Worm (Caenorhabditis elegans): ENCODE results near the gene gldi-7.

Gene gldi-7

ce11 chrII:8516783-8517182, 14.2 kb downstream of the gldi-7 start, which contains the start of gene rnh-2 (continued):
- TF ChIP-seq zip-2 (tag; optimal IDR thresholded peaks at IDR 0.05) (no peak), mdl-1 (tag; optimal IDR thresholded peaks at IDR 0.05) (peak in 1 of 2 experiments; percentile 18), T26A8.4 (GFP tag; IDR thresholded peaks at IDR 0.05) (no peak), arid-1 (GFP tag; conservative IDR thresholded peaks at IDR 0.05) (no peak), daf-8 (GFP tag; IDR thresholded peaks at IDR 0.05) (no peak), mes-2 (tag; optimal IDR thresholded peaks at IDR 0.05; ENCODE audit: poor library complexity, severe bottlenecking) (peak; percentile 97), ztf-11 (tag; optimal IDR thresholded peaks at IDR 0.05) (no peak), fos-1 (tag; optimal IDR thresholded peaks at IDR 0.05) (no peak), F44E2.7 (GFP tag; IDR thresholded peaks at IDR 0.05) (no peak), saeg-2 (GFP tag; IDR thresholded peaks at IDR 0.05) (no peak), cey-2 (tag; optimal IDR thresholded peaks at IDR 0.05; ENCODE audit: borderline replicate concordance, insufficient read depth) (no peak), nhr-102 (tag; optimal IDR thresholded peaks at IDR 0.05) (peak; percentile 59), Y5F2A.4 (GFP tag; optimal IDR thresholded peaks at IDR 0.05) (no peak), ama-1 (optimal IDR thresholded peaks at IDR 0.05) (no peak), lin-38 (GFP tag; IDR thresholded peaks at IDR 0.05) (peak; percentile 99), tra-1 (GFP tag; IDR thresholded peaks at IDR 0.05) (no peak), tag-97 (GFP tag; IDR thresholded peaks at IDR 0.05) (no peak), ZK337.2 (GFP tag; IDR thresholded peaks at IDR 0.05) (peak; percentile 70; the same call in 1 of the 2 replicates), hmg-1.1 (GFP tag; IDR thresholded peaks at IDR 0.05) (no peak), skn-1 (tag; optimal IDR thresholded peaks at IDR 0.05) (no peak), nhr-42 (GFP tag; IDR thresholded peaks at IDR 0.05) (no peak)

- TF ChIP-seq dmd-8 (GFP tag; IDR thresholded peaks at IDR 0.05) (no peak), mes-2 (tag; optimal IDR thresholded peaks at IDR 0.05; ENCODE audit: poor library complexity, severe bottlenecking) (no peak), nhr-28 (tag; optimal IDR thresholded peaks at IDR 0.05) (peak; percentile 95), zfp-3 (GFP tag; conservative IDR thresholded peaks at IDR 0.05) (no peak), hlh-11 (tag; optimal IDR thresholded peaks at IDR 0.05) (peak; percentile 41), nhr-76 (tag; optimal IDR thresholded peaks at IDR 0.05) (no peak), dmd-9 (GFP tag; IDR thresholded peaks at IDR 0.05) (no peak), tra-1 (GFP tag; IDR thresholded peaks at IDR 0.05) (0 out of 2 replicates have a peak, but pooled peaks have one; percentile 30), unc-62 (GFP tag; optimal IDR thresholded peaks at IDR 0.05 in 1 of 2) (no peak), unc-62 (tag; optimal IDR thresholded peaks at IDR 0.05) (no peak), aly-2 (tag; optimal IDR thresholded peaks at IDR 0.05) (no peak), ztf-11 (tag; optimal IDR thresholded peaks at IDR 0.05) (no peak), fkh-10 (GFP tag; optimal IDR thresholded peaks at IDR 0.05) (no peak), saeg-2 (GFP tag; IDR thresholded peaks at IDR 0.05) (no peak), pqm-1 (tag; optimal IDR thresholded peaks at IDR 0.05) (peak; percentile 81), zfp-2 (tag; optimal IDR thresholded peaks at IDR 0.05) (no peak), aha-1 (tag) (no peak), ztf-7 (tag; optimal IDR thresholded peaks at IDR 0.05) (no peak), set-16 (GFP tag; IDR thresholded peaks at IDR 0.05) (no peak), lin-15B (tag; optimal IDR thresholded peaks at IDR 0.05) (no peak), hlh-30 (tag; optimal IDR thresholded peaks at IDR 0.05; ENCODE audit: insufficient read depth) (no peak), zip-2 (tag; optimal IDR thresholded peaks at IDR 0.05) (no peak), arid-1 (GFP tag; conservative IDR thresholded peaks at IDR 0.05) (no peak), attf-4 (tag; optimal IDR thresholded peaks at IDR 0.05) (no peak), lim-7 (GFP tag; IDR thresholded peaks at IDR 0.05) (no peak), dmd-6 (GFP tag; IDR thresholded peaks at IDR 0.05) (peak; percentile 55; the same call in 1 of the 2 replicates), madf-5 (GFP tag; IDR thresholded peaks at IDR 0.05) (no peak), daf-16 (GFP tag; optimal IDR thresholded peaks at IDR 0.05) (no peak), daf-16 (tag; optimal IDR thresholded peaks at IDR 0.05) (peak; percentile 78), nhr-111 (GFP tag; optimal IDR thresholded peaks at IDR 0.05) (no peak), nhr-77 (tag; optimal IDR thresholded peaks at IDR 0.05) (peak; percentile 83), nhr-10 (tag; optimal IDR thresholded peaks at IDR 0.05) (no peak), nhr-6 (tag; optimal IDR thresholded peaks at IDR 0.05) (no peak), cey-2 (tag; optimal IDR thresholded peaks at IDR 0.05; ENCODE audit: borderline replicate concordance, insufficient read depth) (no peak), hmg-1.1 (GFP tag; IDR thresholded peaks at IDR 0.05) (no peak), F37D6.2 (tag; optimal IDR thresholded peaks at IDR 0.05) (no peak), lin-29 (GFP tag; IDR thresholded peaks at IDR 0.05) (no peak), ama-1 (optimal IDR thresholded peaks at IDR 0.05) (no peak)
These were observed 15.5 kb downstream of the gldi-7 start for ce11 chrII:8515521-8515920.

Data from whole organism, L4 larva.